Fruit fly (Drosophila melanogaster): ENCODE measurements around the gene CG7518.

CG7518 gene

dm6 chr3R:13010905-13011620 is 13.2 kb downstream of the CG7518 start, which contains the start of gene CG8031:
Gene CG8031, minus strand, starts transcription at chr3R:13011310.
- TF ChIP-seq Vsx2 (GFP tag; optimal IDR thresholded peaks at IDR 0.05; ENCODE audit: partially characterized antibody) (no peak), Dif (GFP tag; optimal IDR thresholded peaks at IDR 0.05; ENCODE audit: partially characterized antibody) (peak; percentile 4), jim (GFP tag; optimal IDR thresholded peaks at IDR 0.05) (no peak), brk (GFP tag; optimal IDR thresholded peaks at IDR 0.05) (no peak), foxo (GFP tag; optimal IDR thresholded peaks at IDR 0.05) (no peak), Dfd (GFP tag; optimal IDR thresholded peaks at IDR 0.05) (no peak), dmrt93B (GFP tag; optimal IDR thresholded peaks at IDR 0.05) (no peak), lola (GFP tag; optimal IDR thresholded peaks at IDR 0.05) (no peak), br (GFP tag; optimal IDR thresholded peaks at IDR 0.05) (no peak), N (GFP tag; optimal IDR thresholded peaks at IDR 0.05) (peak; percentile 45), Myc (optimal IDR thresholded peaks at IDR 0.05) (no peak), fru (GFP tag; optimal IDR thresholded peaks at IDR 0.05) (peak; percentile 88)

DNA sequence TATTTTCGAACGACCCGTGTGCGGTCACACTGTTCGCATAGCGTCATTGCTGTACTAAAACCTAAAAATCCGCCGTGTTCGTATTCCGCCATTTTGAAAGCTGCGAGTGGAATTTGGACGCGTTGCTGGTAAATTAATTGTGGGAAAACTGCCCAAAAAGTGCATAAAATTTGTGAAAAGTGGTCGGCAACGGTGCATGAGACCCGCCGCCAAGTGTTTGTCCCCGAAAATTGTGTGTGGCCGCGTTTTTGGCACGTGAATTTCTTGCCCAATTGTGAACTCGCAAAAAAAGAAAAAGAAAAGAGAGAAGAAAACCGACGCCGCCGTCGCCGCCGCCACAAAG is 13.7 kb downstream of the CG7518 start, which contains the start of gene CtBP:
Gene CtBP, plus strand, starts transcription at position 29 of the 343 bp plus-strand sequence.
- TF ChIP-seq Rel (GFP tag; optimal IDR thresholded peaks at IDR 0.05) (no peak), Rel (tag; optimal IDR thresholded peaks at IDR 0.05) (peak; percentile 8), Dfd (GFP tag; optimal IDR thresholded peaks at IDR 0.05) (no peak)

DNA sequence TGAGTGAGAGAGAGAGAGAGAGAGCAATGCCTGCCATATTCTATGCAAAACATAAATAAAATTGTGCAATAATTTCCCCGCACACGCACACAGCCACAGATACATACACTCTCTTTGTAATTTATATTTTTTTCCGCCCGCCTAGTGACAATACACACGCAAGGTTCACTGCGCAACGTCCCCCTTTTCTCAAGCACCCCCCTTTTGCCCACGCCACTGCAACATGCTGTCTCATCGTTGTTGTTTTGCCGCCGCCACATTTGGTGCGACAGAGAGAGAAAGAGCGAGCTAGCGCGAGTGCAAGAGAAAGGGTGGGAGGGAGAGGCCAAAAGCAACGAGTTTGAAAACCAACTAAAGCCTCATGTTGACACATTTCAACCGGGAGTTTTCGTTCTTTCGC is 14.5 kb downstream of the CG7518 start:
- TF ChIP-seq dmrt93B (GFP tag; optimal IDR thresholded peaks at IDR 0.05) (no peak), CG9705 (GFP tag; optimal IDR thresholded peaks at IDR 0.05) (peak; percentile 7), rgr (GFP tag; optimal IDR thresholded peaks at IDR 0.05) (peak; percentile 80), sv (GFP tag; optimal IDR thresholded peaks at IDR 0.05) (peak; percentile 45), Hr78 (GFP tag; optimal IDR thresholded peaks at IDR 0.05) (no peak), CG32264 (GFP tag; optimal IDR thresholded peaks at IDR 0.05) (peak; percentile 21), jim (GFP tag; optimal IDR thresholded peaks at IDR 0.05) (peak; percentile 11), fru (GFP tag; optimal IDR thresholded peaks at IDR 0.05) (peak; percentile 83), sage (GFP tag; optimal IDR thresholded peaks at IDR 0.05) (no peak), ey (GFP tag; optimal IDR thresholded peaks at IDR 0.05) (peak; percentile 82), Sp1 (GFP tag; optimal IDR thresholded peaks at IDR 0.05) (peak; percentile 60), Jra (GFP tag; optimal IDR thresholded peaks at IDR 0.05) (peak; percentile 49), br (GFP tag; optimal IDR thresholded peaks at IDR 0.05) (peak; percentile 81), psq (GFP tag; optimal IDR thresholded peaks at IDR 0.05) (peak; percentile 75), woc (GFP tag; optimal IDR thresholded peaks at IDR 0.05) (peak; percentile 47), Hr83 (GFP tag; optimal IDR thresholded peaks at IDR 0.05; ENCODE audit: poor library complexity, severe bottlenecking) (peak; percentile 78), HLH106 (tag; optimal IDR thresholded peaks at IDR 0.05) (peak; percentile 61), CrebA (GFP tag; optimal IDR thresholded peaks at IDR 0.05; ENCODE audit: borderline replicate concordance) (no peak), OdsH (GFP tag; optimal IDR thresholded peaks at IDR 0.05) (peak; percentile 64), usp (GFP tag; optimal IDR thresholded peaks at IDR 0.05) (no peak), N (GFP tag; optimal IDR thresholded peaks at IDR 0.05) (peak; percentile 72), foxo (GFP tag; optimal IDR thresholded peaks at IDR 0.05) (peak; percentile 64 to 83), Dif (GFP tag; optimal IDR thresholded peaks at IDR 0.05; ENCODE audit: partially characterized antibody) (peak; percentile 41), Rel (GFP tag; optimal IDR thresholded peaks at IDR 0.05) (no peak), Rel (tag; optimal IDR thresholded peaks at IDR 0.05) (peak; percentile 60), Mio (GFP tag; optimal IDR thresholded peaks at IDR 0.05) (no peak), h (GFP tag; optimal IDR thresholded peaks at IDR 0.05) (peak; percentile 85)

dm6 chr3R:13012990-13013389 is 15.1 kb downstream of the CG7518 start:
- TF ChIP-seq brk (GFP tag; optimal IDR thresholded peaks at IDR 0.05) (no peak), Hr83 (GFP tag; optimal IDR thresholded peaks at IDR 0.05; ENCODE audit: poor library complexity, severe bottlenecking) (peak; percentile 21), jim (GFP tag; optimal IDR thresholded peaks at IDR 0.05) (no peak), dl (GFP tag; optimal IDR thresholded peaks at IDR 0.05; ENCODE audit: insufficient read depth in 1 of 2, partially characterized antibody in 2 of 2) (peak in 1 of 2 experiments; percentile 7), psq (GFP tag; optimal IDR thresholded peaks at IDR 0.05) (peak; percentile 34), Rel (GFP tag; optimal IDR thresholded peaks at IDR 0.05) (no peak), Rel (tag; optimal IDR thresholded peaks at IDR 0.05) (no peak), pan (optimal IDR thresholded peaks at IDR 0.05) (no peak), woc (GFP tag; optimal IDR thresholded peaks at IDR 0.05) (no peak), ey (GFP tag; optimal IDR thresholded peaks at IDR 0.05) (no peak), Mio (GFP tag; optimal IDR thresholded peaks at IDR 0.05) (no peak), HLH106 (tag; optimal IDR thresholded peaks at IDR 0.05) (no peak), Dfd (GFP tag; optimal IDR thresholded peaks at IDR 0.05) (no peak), Sp1 (GFP tag; optimal IDR thresholded peaks at IDR 0.05) (no peak), tai (GFP tag; optimal IDR thresholded peaks at IDR 0.05) (no peak), GATAd (GFP tag; optimal IDR thresholded peaks at IDR 0.05) (no peak), Jra (GFP tag; optimal IDR thresholded peaks at IDR 0.05) (no peak), br (GFP tag; optimal IDR thresholded peaks at IDR 0.05) (no peak), Hr78 (GFP tag; optimal IDR thresholded peaks at IDR 0.05) (no peak), N (GFP tag; optimal IDR thresholded peaks at IDR 0.05) (no peak), Myc (optimal IDR thresholded peaks at IDR 0.05) (no peak), dsf (GFP tag; optimal IDR thresholded peaks at IDR 0.05; ENCODE audit: borderline replicate concordance) (no peak), Abd-B (GFP tag; optimal IDR thresholded peaks at IDR 0.05) (no peak), lola (GFP tag; optimal IDR thresholded peaks at IDR 0.05) (no peak)
